Fruit fly (Drosophila melanogaster): Measurements from ENCODE around the gene CG34404.
A peak's percentile ranks its signal among the peaks of the same experiment; 100 is the strongest.

The CG34404 gene

dm6 chr3R:15319912-15320746 is 47.3 kb downstream of the CG34404 start, which contains the start of the genes CG6276 and CG44040 (continued):
- TF ChIP-seq zfh2 (GFP tag; optimal IDR thresholded peaks at IDR 0.05) (peak; percentile 55), en (GFP tag; optimal IDR thresholded peaks at IDR 0.05) (peak; percentile 16), nerfin-1 (tag; optimal IDR thresholded peaks at IDR 0.05) (no peak), H2.0 (GFP tag; IDR thresholded peaks at IDR 0.05) (peak; percentile 8; the same call in 1 of the 2 replicates), chm (GFP tag; IDR thresholded peaks at IDR 0.05) (no peak), CG17186 (GFP tag; optimal IDR thresholded peaks at IDR 0.05) (no peak), grn (GFP tag; optimal IDR thresholded peaks at IDR 0.05) (no peak), CG5953 (GFP tag; IDR thresholded peaks at IDR 0.05) (no peak), C15 (GFP tag; IDR thresholded peaks at IDR 0.05) (no peak), CG7372 (GFP tag; IDR thresholded peaks at IDR 0.05) (no peak), CG9437 (GFP tag; optimal IDR thresholded peaks at IDR 0.05) (peak; percentile 51), sisA (GFP tag; IDR thresholded peaks at IDR 0.05) (no peak), cas (GFP tag; IDR thresholded peaks at IDR 0.05) (no peak), ttk (GFP tag; IDR thresholded peaks at IDR 0.05) (no peak), Mad (GFP tag; optimal IDR thresholded peaks at IDR 0.05) (no peak), Sry-δ (GFP tag; optimal IDR thresholded peaks at IDR 0.05) (peak; percentile 15), CG10565 (GFP tag; optimal IDR thresholded peaks at IDR 0.05) (no peak), CG6254 (GFP tag; optimal IDR thresholded peaks at IDR 0.05) (no peak), Myb (GFP tag; optimal IDR thresholded peaks at IDR 0.05) (no peak), Hmx (GFP tag; optimal IDR thresholded peaks at IDR 0.05) (no peak), CG1602 (GFP tag; optimal IDR thresholded peaks at IDR 0.05) (no peak), crp (GFP tag; optimal IDR thresholded peaks at IDR 0.05) (no peak), disco-r (GFP tag; optimal IDR thresholded peaks at IDR 0.05) (peak; percentile 5), Vsx1 (GFP tag; optimal IDR thresholded peaks at IDR 0.05) (no peak), BtbVII (GFP tag; optimal IDR thresholded peaks at IDR 0.05) (peak; percentile 65), CG14667 (GFP tag; IDR thresholded peaks at IDR 0.05) (no peak), CG7839 (tag; optimal IDR thresholded peaks at IDR 0.05) (peak; percentile 54), Dek (tag; optimal IDR thresholded peaks at IDR 0.05) (peak; percentile 35), sr (GFP tag; IDR thresholded peaks at IDR 0.05) (no peak), Antp (GFP tag; optimal IDR thresholded peaks at IDR 0.05) (peak; percentile 32), stc (GFP tag; IDR thresholded peaks at IDR 0.05) (no peak), CG2678 (tag; optimal IDR thresholded peaks at IDR 0.05) (peak; percentile 65), crol (GFP tag; IDR thresholded peaks at IDR 0.05) (no peak), CG13424 (tag; optimal IDR thresholded peaks at IDR 0.05) (peak; percentile 55), pzg (GFP tag; optimal IDR thresholded peaks at IDR 0.05) (peak; percentile 28), CG31365 (tag; optimal IDR thresholded peaks at IDR 0.05) (peak; percentile 17), chif (GFP tag; optimal IDR thresholded peaks at IDR 0.05) (peak in 1 of 2 experiments; percentile 25), CG15696 (tag; optimal IDR thresholded peaks at IDR 0.05) (peak; percentile 16), Gug (GFP tag; IDR thresholded peaks at IDR 0.05) (peak; percentile 19; the same call in 1 of the 4 replicates), CG11247 (GFP tag; IDR thresholded peaks at IDR 0.05) (0 out of 2 replicates have a peak, but pooled peaks have one; percentile 16), sob (GFP tag; IDR thresholded peaks at IDR 0.05) (peak; percentile 56), CG17802 (tag; optimal IDR thresholded peaks at IDR 0.05) (no peak), CG10431 (GFP tag; optimal IDR thresholded peaks at IDR 0.05) (no peak), CG42726 (GFP tag; IDR thresholded peaks at IDR 0.05; ENCODE audit: partially characterized antibody) (no peak), Hr78 (GFP tag; optimal IDR thresholded peaks at IDR 0.05) (no peak), mam (GFP tag; optimal IDR thresholded peaks at IDR 0.05) (peak; percentile 26), Rx (GFP tag; IDR thresholded peaks at IDR 0.05) (no peak), ap (GFP tag; IDR thresholded peaks at IDR 0.05) (no peak), CG9609 (GFP tag; optimal IDR thresholded peaks at IDR 0.05) (peak; percentile 32), kni (GFP tag; optimal IDR thresholded peaks at IDR 0.05) (no peak)
